Fruit fly (Drosophila melanogaster) Kc167 (cell line): ENCODE results near the gene CG44094.

Experiments used
- Myc ChIP-seq: fragments of >200 bp; optimal IDR thresholded peaks from 2 replicates; lab custom pipeline; 2017; ENCODE audit warnings: missing external identifiers
- Sin3A ChIP-seq: fragments of >200 bp; optimal IDR thresholded peaks from 2 replicates; lab custom pipeline; 2018; ENCODE audit warnings: missing external identifiers
- h ChIP-seq: fragments of >200 bp; optimal IDR thresholded peaks from 3 replicates; lab custom pipeline; 2018; ENCODE audit warnings: missing external identifiers
- insv ChIP-seq: fragments of >200 bp; optimal IDR thresholded peaks from 3 replicates; lab custom pipeline; 2018; ENCODE audit warnings: missing external identifiers
- psq ChIP-seq: fragments of >200 bp; optimal IDR thresholded peaks from 2 replicates; lab custom pipeline; 2017; ENCODE audit warnings: missing external identifiers
- ttk ChIP-seq: sonication (Bioruptor generic); optimal IDR thresholded peaks from 2 replicates; lab custom pipeline; 2017; ENCODE audit warnings: missing external identifiers

CG44094 gene

dm6 chr3R:14576511-14576691 is at the start of gene CG44094:
TSS of gene CG44094 (minus strand) at chr3R:14576611.
- TF ChIP-seq ttk (lab: Kevin White, UChicago), result no peak
- TF ChIP-seq psq (lab: Kevin White, UChicago), result no peak
- TF ChIP-seq Myc (lab: Kevin White, UChicago), result no peak
- TF ChIP-seq insv, result no peak
- TF ChIP-seq h (lab: Kevin White, UChicago), result no peak
- no peak for TF ChIP-seq Sin3A

DNA sequence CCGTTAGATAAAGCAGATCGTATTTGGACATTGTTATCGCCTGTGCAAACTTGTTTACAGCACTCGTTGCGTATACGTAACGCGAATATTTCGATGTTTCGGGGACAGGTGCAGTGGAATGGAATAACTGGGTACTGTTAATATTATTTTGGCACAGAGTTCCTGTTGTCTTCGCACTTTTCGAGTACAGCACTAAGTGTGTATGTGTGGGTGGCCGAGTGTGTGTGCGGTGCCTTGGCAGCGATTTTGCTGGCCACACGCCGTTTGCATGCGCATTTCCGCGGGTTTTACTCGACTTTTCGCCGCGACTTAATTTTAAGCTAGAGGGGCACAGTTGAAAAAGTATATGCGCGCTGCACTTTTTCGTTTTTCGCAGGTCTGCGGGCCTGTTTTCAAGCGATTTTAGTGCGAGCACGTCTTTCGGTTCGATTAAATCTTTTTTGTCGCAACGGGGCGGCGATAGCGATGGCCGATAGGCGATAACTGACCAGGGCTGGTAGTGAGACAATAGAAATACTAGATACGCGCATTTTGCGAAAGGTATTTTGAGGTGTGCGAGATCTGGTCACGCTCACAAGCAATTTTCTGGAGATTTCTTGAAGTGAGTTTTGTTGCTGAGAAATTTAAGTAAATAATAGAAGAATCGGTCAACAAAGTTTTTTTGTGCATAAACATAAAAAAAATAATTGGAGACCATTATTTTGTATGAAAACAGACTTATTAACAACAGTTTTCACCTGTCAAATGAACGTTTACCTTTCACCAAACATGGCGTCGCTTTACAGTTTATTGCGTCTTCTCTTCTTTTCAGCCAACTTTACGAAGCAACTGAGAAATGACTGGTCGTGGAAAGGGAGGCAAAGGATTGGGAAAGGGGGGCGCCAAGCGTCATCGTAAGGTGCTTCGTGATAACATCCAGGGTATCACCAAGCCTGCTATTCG is 49.1 kb upstream of the CG44094 start, which contains the start of the genes put and His4r:
TSS of gene put (minus strand) at position 489 of the 942 bp plus-strand sequence.
TSS of gene His4r (plus strand) at position 541 of the 942 bp plus-strand sequence.
- no peak for TF ChIP-seq Myc (lab: Kevin White, UChicago)
- no peak for TF ChIP-seq ttk (lab: Kevin White, UChicago)
- TF ChIP-seq Sin3A, result no peak
- TF ChIP-seq insv, result no peak
- no peak for TF ChIP-seq psq (lab: Kevin White, UChicago)
- TF ChIP-seq h (lab: Kevin White, UChicago), result no peak

- no peak for TF ChIP-seq Myc (lab: Kevin White, UChicago)
- TF ChIP-seq Sin3A, result no peak
- TF ChIP-seq insv, result no peak
- no peak for TF ChIP-seq ttk (lab: Kevin White, UChicago)
- no peak for TF ChIP-seq h (lab: Kevin White, UChicago)
- TF ChIP-seq psq (lab: Kevin White, UChicago), result no peak
Measured at dm6 chr3R:14624671-14625070, 48.3 kb upstream of the CG44094 start.

dm6 chr3R:14624088-14624619 is 47.7 kb upstream of the CG44094 start:
- TF ChIP-seq Sin3A, result no peak
- no peak for TF ChIP-seq insv
- TF ChIP-seq Myc (lab: Kevin White, UChicago), result no peak
- TF ChIP-seq psq (lab: Kevin White, UChicago), result no peak
- no peak for TF ChIP-seq h (lab: Kevin White, UChicago)
- no peak for TF ChIP-seq ttk (lab: Kevin White, UChicago)

dm6 chr3R:14622571-14622970 is 46.2 kb upstream of the CG44094 start:
- TF ChIP-seq insv (no peak), ttk (lab: Kevin White, UChicago) (no peak), h (lab: Kevin White, UChicago) (no peak)

- TF ChIP-seq ttk (lab: Kevin White, UChicago), result no peak
- TF ChIP-seq insv, result no peak
- TF ChIP-seq Sin3A, result no peak
- TF ChIP-seq h (lab: Kevin White, UChicago), result no peak
- TF ChIP-seq Myc (lab: Kevin White, UChicago), result no peak
- TF ChIP-seq psq (lab: Kevin White, UChicago), result no peak
Measured at dm6 chr3R:14608892-14609692, 32.7 kb upstream of the CG44094 start, which contains the start of gene CG14853. TSS of gene CG14853 (plus strand) at chr3R:14609642.

DNA sequence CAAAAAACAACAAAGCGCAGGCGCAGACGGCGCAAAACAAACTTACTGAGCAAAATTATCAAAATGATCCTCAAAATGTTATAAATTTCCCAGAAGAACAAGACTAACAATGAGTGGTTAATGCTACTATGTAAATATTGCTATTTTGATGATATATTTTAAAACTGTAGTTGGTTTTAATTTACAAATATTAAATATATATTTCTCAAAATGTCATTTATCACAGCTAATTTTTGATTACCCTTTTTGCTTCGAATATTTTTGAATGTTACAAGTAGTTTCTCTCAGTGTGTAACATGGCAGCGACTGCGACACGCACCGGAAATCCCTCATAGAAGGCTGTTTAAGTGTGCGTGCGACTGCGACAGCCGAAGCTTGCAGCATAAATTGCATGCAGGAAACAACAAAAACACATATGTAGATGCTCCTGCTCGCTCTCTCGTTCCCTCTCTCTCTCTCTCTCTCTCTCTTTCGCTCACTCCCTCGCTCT is 21.6 kb upstream of the CG44094 start:
- TF ChIP-seq insv (no peak), h (lab: Kevin White, UChicago) (no peak), ttk (lab: Kevin White, UChicago) (no peak)

dm6 chr3R:14590753-14591535 is 14.5 kb upstream of the CG44094 start:
- TF ChIP-seq Myc (lab: Kevin White, UChicago), result no peak
- TF ChIP-seq h (lab: Kevin White, UChicago), result no peak
- TF ChIP-seq Sin3A, result no peak
- no peak for TF ChIP-seq psq (lab: Kevin White, UChicago)
- no peak for TF ChIP-seq ttk (lab: Kevin White, UChicago)
- TF ChIP-seq insv, result no peak

- TF ChIP-seq Sin3A (no peak), Myc (lab: Kevin White, UChicago) (no peak), insv (no peak), ttk (lab: Kevin White, UChicago) (no peak), h (lab: Kevin White, UChicago) (no peak)
Measured at dm6 chr3R:14589483-14589882, 13.1 kb upstream of the CG44094 start.

DNA sequence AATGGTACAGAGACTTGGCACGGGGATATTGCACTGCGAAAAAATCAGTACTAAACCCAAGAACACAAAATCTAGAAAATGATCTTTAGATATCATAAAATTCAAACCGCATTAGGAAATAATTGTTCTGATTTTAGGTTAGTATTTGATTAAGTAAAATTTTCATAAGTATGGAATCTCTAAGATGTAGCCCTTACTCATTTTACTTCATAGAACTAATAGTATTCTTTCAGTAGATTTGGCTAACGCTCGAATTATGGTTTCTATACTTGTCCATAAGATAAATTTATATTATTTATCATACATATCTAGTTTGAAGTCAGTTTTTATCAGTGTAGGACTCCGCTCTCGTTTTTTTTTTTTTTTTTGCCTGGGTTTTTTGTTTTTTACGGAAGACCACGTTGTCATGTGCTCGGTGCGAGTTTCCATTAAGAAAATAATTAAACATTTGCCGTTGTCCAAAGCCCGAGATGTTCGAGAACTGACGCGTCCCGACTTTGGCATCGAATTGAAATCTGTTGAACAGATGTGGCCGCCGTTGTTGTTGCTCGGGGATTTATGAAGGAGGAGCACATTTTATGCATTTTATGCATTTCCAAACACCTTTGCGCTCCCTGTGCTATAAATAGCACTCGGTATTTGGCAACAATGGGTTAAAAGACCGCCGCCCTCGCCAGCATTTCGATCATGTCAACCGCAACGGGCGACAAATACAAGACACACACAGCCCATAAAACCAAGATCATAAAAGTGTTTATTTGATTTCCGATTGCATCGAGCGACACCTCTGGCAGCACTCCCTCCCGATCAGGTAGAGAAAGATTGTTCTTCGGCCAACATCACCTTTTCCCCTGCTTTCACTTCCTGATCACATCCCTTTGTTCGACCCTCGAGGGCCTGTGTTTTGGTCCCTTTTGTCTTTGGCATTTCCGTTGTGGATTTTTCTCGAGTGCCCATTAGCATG is 10.4 kb upstream of the CG44094 start:
- no peak for TF ChIP-seq psq (lab: Kevin White, UChicago)
- TF ChIP-seq Sin3A, result no peak
- TF ChIP-seq Myc (lab: Kevin White, UChicago), result no peak
- TF ChIP-seq insv, result no peak
- TF ChIP-seq ttk (lab: Kevin White, UChicago), result no peak
- no peak for TF ChIP-seq h (lab: Kevin White, UChicago)
